Fruit fly (Drosophila melanogaster) whole organism, pupa: ENCODE measurements around the gene Nha2.

Experiments
- CG10348 ChIP-seq: fragments of 200-800 bp; sonication (Bioruptor generic); IDR thresholded peaks from 2 replicates; pipeline ENCODE4 v1.3.6; 2022; ENCODE audit warnings: missing biosample characterization, missing genetic modification characterization
- CG14655 ChIP-seq: fragments of 200-800 bp; sonication (Bioruptor generic); optimal IDR thresholded peaks from 3 replicates; lab custom pipeline; 2017; ENCODE audit warnings: mild to moderate bottlenecking, missing biosample characterization, missing genetic modification reagents, missing genetic modification characterization
- CG32121 ChIP-seq: fragments of 200-800 bp; sonication (Bioruptor generic); IDR thresholded peaks from 2 replicates; pipeline ENCODE4 v1.3.6; 2022; ENCODE audit warnings: missing biosample characterization, missing genetic modification characterization
- CG8159 ChIP-seq: fragments of 200-800 bp; sonication (Bioruptor generic); optimal IDR thresholded peaks from 3 replicates; lab custom pipeline; 2018; ENCODE audit warnings: missing biosample characterization, mild to moderate bottlenecking, missing genetic modification characterization, moderate library complexity
- CG9948 ChIP-seq: fragments of 200-800 bp; sonication (Bioruptor generic); optimal IDR thresholded peaks from 2 replicates; lab custom pipeline; 2018; ENCODE audit warnings: missing biosample characterization, mild to moderate bottlenecking, missing genetic modification characterization, moderate library complexity
- Pif1A ChIP-seq: fragments of 200-800 bp; sonication (Bioruptor generic); optimal IDR thresholded peaks from 3 replicates; lab custom pipeline; 2016; ENCODE audit warnings: missing biosample characterization, missing genetic modification characterization
- Snoo ChIP-seq: fragments of 200-800 bp; sonication (Bioruptor generic); optimal IDR thresholded peaks from 3 replicates; lab custom pipeline; 2017; ENCODE audit warnings: missing biosample characterization, mild to moderate bottlenecking, missing genetic modification characterization, inconsistent platforms
- rn ChIP-seq: fragments of 200-800 bp; sonication (Bioruptor generic); IDR thresholded peaks from 2 replicates; pipeline ENCODE4 v1.3.6; 2022; ENCODE audit warnings: missing biosample characterization, missing genetic modification characterization

DNA sequence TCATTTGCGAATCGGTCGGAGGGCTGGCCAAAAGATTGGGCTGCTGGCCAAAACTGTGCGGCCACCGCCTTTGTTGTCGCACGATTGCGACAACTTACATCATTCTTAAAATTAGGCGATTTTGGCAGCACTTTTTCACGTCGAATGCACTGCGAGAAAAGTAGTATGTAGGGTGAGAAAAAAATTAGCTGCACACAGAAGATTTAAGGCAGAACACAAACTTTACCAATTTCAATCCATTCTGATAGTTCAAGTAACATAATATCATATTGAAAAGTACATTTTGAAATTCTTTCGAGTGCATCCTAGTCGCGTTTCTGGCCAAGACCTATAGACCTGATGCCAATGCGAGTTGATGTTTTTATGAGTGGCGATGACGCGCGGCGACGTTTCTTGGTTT is 30.2 kb upstream of the Nha2 start:
- peak; percentile 34 for TF ChIP-seq CG14655
- no peak for TF ChIP-seq CG9948
- TF ChIP-seq CG10348 (GFP tag; lab: Robert Waterston, UW) = no peak
- TF ChIP-seq Pif1A (GFP tag; lab: Kevin White, UChicago) = no peak
- TF ChIP-seq CG8159 = no peak
- no peak for TF ChIP-seq CG32121 (GFP tag; lab: Robert Waterston, UW)
- no peak for TF ChIP-seq Snoo (tag; lab: Kevin White, UChicago)
- TF ChIP-seq rn (GFP tag; lab: Robert Waterston, UW) = no peak
